Worm (Caenorhabditis elegans) whole organism, young adult: ENCODE data around the gene F57H12.6.

Source experiments
- B0261.1 ChIP-seq: sonication (generic microtip); optimal IDR thresholded peaks from 2 replicates; lab custom pipeline; 2016; ENCODE audit warnings: mild to moderate bottlenecking, missing genetic modification characterization, moderate library complexity, missing compliant biosample characterization
- C17E4.6 ChIP-seq: fragments of 200-800 bp; sonication (Bioruptor generic); IDR thresholded peaks from 2 replicates; pipeline ENCODE4 v1.3.6; 2022; ENCODE audit warnings: missing genetic modification reagents, missing genetic modification characterization, missing compliant biosample characterization
- D2030.7 ChIP-seq: fragments of 200-800 bp; sonication (Bioruptor generic); IDR thresholded peaks from 2 replicates; pipeline ENCODE4 v1.3.6; 2022; ENCODE audit warnings: missing genetic modification reagents, missing genetic modification characterization, missing compliant biosample characterization
- F33H1.4 ChIP-seq: fragments of 200-800 bp; sonication (Bioruptor generic); IDR thresholded peaks from 2 replicates; pipeline ENCODE4 v1.3.6; 2022; ENCODE audit warnings: missing genetic modification reagents, missing genetic modification characterization, missing compliant biosample characterization
- F37B4.10 ChIP-seq: fragments of 200-800 bp; sonication (Bioruptor generic); IDR thresholded peaks from 2 replicates; pipeline ENCODE4 v1.3.6; 2022; ENCODE audit warnings: missing genetic modification characterization, missing compliant biosample characterization
- F55B11.4 ChIP-seq: sonication (generic microtip); optimal IDR thresholded peaks from 2 replicates; lab custom pipeline; 2016; ENCODE audit warnings: missing compliant biosample characterization, missing genetic modification characterization, borderline replicate concordance; ENCODE audit not compliant: insufficient read depth
- F57A8.1 ChIP-seq: fragments of 200-800 bp; sonication (Bioruptor generic); optimal IDR thresholded peaks from 2 replicates; lab custom pipeline; 2018; ENCODE audit warnings: mild to moderate bottlenecking, missing genetic modification characterization, moderate library complexity, missing compliant biosample characterization
- T07F8.4 ChIP-seq: sonication (generic microtip); optimal IDR thresholded peaks from 2 replicates; lab custom pipeline; 2016; ENCODE audit warnings: mild to moderate bottlenecking, missing genetic modification characterization, moderate library complexity, missing compliant biosample characterization
- Y56A3A.18 ChIP-seq: fragments of 200-800 bp; sonication (Bioruptor generic); IDR thresholded peaks from 2 replicates; pipeline ENCODE4 v1.3.6; 2022; ENCODE audit warnings: missing genetic modification reagents, missing genetic modification characterization, missing compliant biosample characterization
- Y95B8A.8 ChIP-seq: fragments of 200-800 bp; sonication (Bioruptor generic); IDR thresholded peaks from 2 replicates; pipeline ENCODE4 v1.3.6; 2022; ENCODE audit warnings: missing genetic modification reagents, missing genetic modification characterization, missing compliant biosample characterization
- athp-1 ChIP-seq: sonication (generic microtip); optimal IDR thresholded peaks from 2 replicates; lab custom pipeline; 2017; ENCODE audit warnings: mild to moderate bottlenecking, missing genetic modification characterization, missing compliant biosample characterization
- attf-3 ChIP-seq: fragments of 200-800 bp; sonication (Bioruptor generic); conservative IDR thresholded peaks from 2 replicates; pipeline ENCODE4 v1.3.6; 2022; ENCODE audit warnings: missing genetic modification reagents, missing genetic modification characterization, missing compliant biosample characterization
- ceh-27 ChIP-seq: fragments of 200-800 bp; sonication (Bioruptor generic); optimal IDR thresholded peaks from 2 replicates; lab custom pipeline; 2018; ENCODE audit warnings: mild to moderate bottlenecking, missing genetic modification characterization, moderate library complexity, missing compliant biosample characterization
- ceh-58 ChIP-seq: fragments of 200-800 bp; sonication (Bioruptor generic); IDR thresholded peaks from 2 replicates; pipeline ENCODE4 v1.3.6; 2022; ENCODE audit warnings: missing genetic modification characterization, missing compliant biosample characterization
- die-1 ChIP-seq: sonication (generic microtip); optimal IDR thresholded peaks from 2 replicates; lab custom pipeline; 2016; ENCODE audit warnings: missing genotype, mild to moderate bottlenecking, missing genetic modification characterization, missing compliant biosample characterization
- dox-1 ChIP-seq: fragments of 200-800 bp; sonication (Bioruptor generic); IDR thresholded peaks from 2 replicates; pipeline ENCODE4 v1.3.6; 2022; ENCODE audit warnings: missing genetic modification reagents, missing genetic modification characterization, missing compliant biosample characterization
- dpff-1 ChIP-seq: sonication (generic microtip); optimal IDR thresholded peaks from 2 replicates; lab custom pipeline; 2017; ENCODE audit warnings: mild to moderate bottlenecking, missing genetic modification characterization, missing compliant biosample characterization
- efl-1 ChIP-seq: fragments of 150-350 bp; optimal IDR thresholded peaks from 2 replicates; lab custom pipeline; 2014; ENCODE audit warnings: missing biosample characterization, missing genetic modification reagents, missing genetic modification characterization
- ekl-4 ChIP-seq: fragments of 200-800 bp; sonication (Bioruptor generic); IDR thresholded peaks from 2 replicates; pipeline ENCODE4 v1.3.6; 2022; ENCODE audit warnings: missing genetic modification reagents, missing genetic modification characterization, missing compliant biosample characterization
- ets-4 ChIP-seq: fragments of 200-800 bp; sonication (Bioruptor generic); optimal IDR thresholded peaks from 2 replicates; lab custom pipeline; 2018; ENCODE audit warnings: mild to moderate bottlenecking, missing genetic modification characterization, missing compliant biosample characterization
- gei-17 ChIP-seq: fragments of 200-800 bp; sonication (Bioruptor generic); optimal IDR thresholded peaks from 2 replicates; lab custom pipeline; 2018; ENCODE audit warnings: mild to moderate bottlenecking, missing genetic modification characterization, missing compliant biosample characterization
- lag-1 ChIP-seq: fragments of 200-800 bp; sonication (Bioruptor generic); IDR thresholded peaks from 2 replicates; pipeline ENCODE4 v1.3.6; 2022; ENCODE audit warnings: missing genetic modification reagents, missing genetic modification characterization, missing compliant biosample characterization
- let-607 ChIP-seq, 2 experiments: fragments of 200-800 bp in 1 of 2; sonication (Bioruptor generic) in 1 of 2; sonication (generic microtip) in 1 of 2; optimal IDR thresholded peaks; 2 replicates each; lab custom pipeline; 2016 to 2018; ENCODE audit warnings: mild to moderate bottlenecking in 2 of 2, missing compliant biosample characterization in 2 of 2, missing genetic modification characterization in 2 of 2, moderate library complexity in 2 of 2, missing genotype in 1 of 2
- lin-54 ChIP-seq: fragments of 200-800 bp; sonication (Bioruptor generic); optimal IDR thresholded peaks from 2 replicates; lab custom pipeline; 2018; ENCODE audit warnings: mild to moderate bottlenecking, missing genetic modification characterization, missing compliant biosample characterization
- mcd-1 ChIP-seq: fragments of 200-800 bp; sonication (Bioruptor generic); IDR thresholded peaks from 2 replicates; pipeline ENCODE4 v1.3.6; 2022; ENCODE audit warnings: missing genetic modification reagents, missing genetic modification characterization, missing compliant biosample characterization
- nfya-2 ChIP-seq: fragments of 200-800 bp; sonication (Bioruptor generic); IDR thresholded peaks from 2 replicates; pipeline ENCODE4 v1.3.6; 2022; ENCODE audit warnings: missing genetic modification reagents, missing genetic modification characterization, missing compliant biosample characterization
- nhr-80 ChIP-seq: sonication (generic microtip); optimal IDR thresholded peaks from 2 replicates; lab custom pipeline; 2016; ENCODE audit warnings: missing genetic modification characterization, missing compliant biosample characterization
- pbrm-1 ChIP-seq: fragments of 200-800 bp; sonication (Bioruptor generic); IDR thresholded peaks from 2 replicates; pipeline ENCODE4 v1.3.6; 2022; ENCODE audit warnings: missing genetic modification reagents, missing genetic modification characterization, missing compliant biosample characterization
- rec-8 ChIP-seq, 2 experiments: sonication (generic microtip); optimal IDR thresholded peaks; 2 replicates each; lab custom pipeline; 2016; ENCODE audit warnings: mild to moderate bottlenecking in 2 of 2, missing genetic modification characterization in 2 of 2, missing genetic modification reagents in 2 of 2, missing genotype in 2 of 2, missing biosample characterization in 1 of 2, missing compliant biosample characterization in 1 of 2, moderate library complexity in 1 of 2
- sdz-38 ChIP-seq: sonication (generic microtip); optimal IDR thresholded peaks from 2 replicates; lab custom pipeline; 2016; ENCODE audit warnings: missing genotype, missing genetic modification characterization, missing compliant biosample characterization
- sea-2 ChIP-seq: fragments of 200-800 bp; sonication (Bioruptor generic); IDR thresholded peaks from 2 replicates; pipeline ENCODE4 v1.3.6; 2022; ENCODE audit warnings: missing genetic modification characterization, missing compliant biosample characterization
- snpc-4 ChIP-seq, 5 experiments: fragments of 150-350 bp in 1 of 5; sonication (generic microtip) in 4 of 5; optimal IDR thresholded peaks; 2 replicates each; lab custom pipeline; 2014 to 2018; ENCODE audit warnings: missing genetic modification characterization in 5 of 5, missing biosample characterization in 3 of 5, antibody characterized with exemption in 2 of 5, mild to moderate bottlenecking in 2 of 5, missing compliant biosample characterization in 2 of 5, missing genotype in 2 of 5, moderate library complexity in 2 of 5, missing genetic modification reagents in 1 of 5
- sptf-2 ChIP-seq: fragments of 200-800 bp; sonication (Bioruptor generic); optimal IDR thresholded peaks from 2 replicates; lab custom pipeline; 2018; ENCODE audit warnings: mild to moderate bottlenecking, missing genetic modification characterization, missing compliant biosample characterization
- tbp1 ChIP-seq: fragments of 200-800 bp; sonication (Bioruptor generic); optimal IDR thresholded peaks from 2 replicates; lab custom pipeline; 2018; ENCODE audit warnings: mild to moderate bottlenecking, missing genetic modification characterization, missing compliant biosample characterization
- tlf-1 ChIP-seq: fragments of 200-800 bp; sonication (Bioruptor generic); optimal IDR thresholded peaks from 2 replicates; lab custom pipeline; 2018; ENCODE audit warnings: mild to moderate bottlenecking, missing genetic modification characterization, missing compliant biosample characterization

Gene F57H12.6

DNA sequence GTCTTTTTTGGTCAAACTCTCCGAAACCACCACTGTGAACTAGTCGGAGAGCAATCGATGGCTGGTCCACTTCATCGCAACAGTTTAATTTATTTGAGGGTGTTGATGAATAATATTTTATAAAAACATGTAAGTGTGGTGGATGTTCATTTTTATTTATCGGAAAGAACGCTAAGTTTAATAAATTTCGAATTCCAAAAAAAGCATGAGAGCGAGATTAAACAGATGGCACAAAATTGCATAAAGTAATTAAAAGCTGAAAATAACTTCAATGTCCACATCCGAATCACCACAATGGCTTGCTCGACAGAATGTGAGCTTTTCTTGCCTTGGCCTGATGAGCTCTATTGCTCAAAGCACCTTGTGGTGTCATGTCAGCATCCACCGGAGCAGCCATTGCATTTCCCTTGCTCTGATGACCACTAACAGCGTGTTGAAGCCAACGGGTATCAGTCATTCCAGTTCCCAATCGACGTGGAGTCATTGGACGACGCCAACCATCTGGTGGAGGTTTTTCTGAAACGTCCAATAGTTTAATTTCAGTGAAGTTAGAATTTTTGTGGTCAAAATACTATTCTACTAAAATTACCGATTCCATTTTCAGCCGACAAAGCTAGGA, 7.7 kb upstream of the F57H12.6 start (continued):
- TF ChIP-seq die-1 (tag; lab: Kevin White, UChicago) (peak; percentile 17), gei-17 (GFP tag; lab: Kevin White, UChicago) (peak; percentile 11), Y56A3A.18 (GFP tag; lab: Robert Waterston, UW) (no peak), sdz-38 (tag; lab: Kevin White, UChicago) (no peak), tbp1 (GFP tag; lab: Kevin White, UChicago) (no peak), snpc-4 (GFP tag; optimal IDR thresholded peaks at IDR 0.05; lab: Kevin White, UChicago) (no peak), snpc-4 (tag; optimal IDR thresholded peaks at IDR 0.05; lab: Kevin White, UChicago) (peak in 1 of 4 experiments; percentile 35), nfya-2 (GFP tag; lab: Robert Waterston, UW) (0 out of 2 replicates have a peak, but pooled peaks have one; percentile 6), F57A8.1 (GFP tag; lab: Kevin White, UChicago) (no peak), efl-1 (GFP tag; lab: Kevin White, UChicago) (no peak), F55B11.4 (tag; lab: Kevin White, UChicago) (no peak), ekl-4 (GFP tag; lab: Robert Waterston, UW) (0 out of 2 replicates have a peak, but pooled peaks have one; percentile 30), F37B4.10 (GFP tag; lab: Robert Waterston, UW) (no peak), Y95B8A.8 (0 out of 2 replicates have a peak, but pooled peaks have one; percentile 46), ets-4 (GFP tag; lab: Kevin White, UChicago) (no peak), B0261.1 (no peak), T07F8.4 (tag; lab: Kevin White, UChicago) (no peak), C17E4.6 (GFP tag; lab: Robert Waterston, UW) (no peak), D2030.7 (GFP tag; lab: Robert Waterston, UW) (0 out of 2 replicates have a peak, but pooled peaks have one; percentile 28), dpff-1 (tag; lab: Kevin White, UChicago) (peak; percentile 7), lin-54 (GFP tag; lab: Kevin White, UChicago) (peak; percentile 24), sptf-2 (GFP tag; lab: Kevin White, UChicago) (no peak), tlf-1 (GFP tag; lab: Kevin White, UChicago) (peak; percentile 49), rec-8 (tag; optimal IDR thresholded peaks at IDR 0.05; lab: Kevin White, UChicago) (no peak), dox-1 (peak; percentile 30; the same call in 1 of the 2 replicates)

DNA sequence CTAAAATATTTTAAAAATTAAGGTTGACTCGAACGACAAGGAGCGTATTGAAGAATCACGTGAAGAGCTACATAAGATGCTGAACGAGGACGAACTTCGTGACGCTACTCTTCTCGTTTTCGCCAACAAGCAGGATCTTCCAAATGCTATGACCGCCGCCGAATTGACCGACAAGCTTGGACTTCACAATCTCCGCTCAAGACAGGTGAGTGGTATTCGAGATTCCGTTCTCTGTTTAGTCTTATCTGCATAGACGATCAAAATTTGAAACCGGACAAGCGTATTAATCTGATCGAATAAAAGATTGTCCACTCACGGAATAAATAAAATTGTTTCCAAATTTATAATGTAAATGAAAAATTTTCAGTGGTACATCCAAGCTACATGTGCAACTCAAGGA, 6.9 kb upstream of the F57H12.6 start:
- TF ChIP-seq lag-1, result no peak
- 0 out of 2 replicates have a peak, but pooled peaks have one; percentile 37 for TF ChIP-seq ceh-58 (GFP tag; lab: Robert Waterston, UW)
- no peak for TF ChIP-seq tlf-1 (GFP tag; lab: Kevin White, UChicago)
- no peak for TF ChIP-seq attf-3
- TF ChIP-seq sea-2 (GFP tag; lab: Robert Waterston, UW), result no peak

DNA sequence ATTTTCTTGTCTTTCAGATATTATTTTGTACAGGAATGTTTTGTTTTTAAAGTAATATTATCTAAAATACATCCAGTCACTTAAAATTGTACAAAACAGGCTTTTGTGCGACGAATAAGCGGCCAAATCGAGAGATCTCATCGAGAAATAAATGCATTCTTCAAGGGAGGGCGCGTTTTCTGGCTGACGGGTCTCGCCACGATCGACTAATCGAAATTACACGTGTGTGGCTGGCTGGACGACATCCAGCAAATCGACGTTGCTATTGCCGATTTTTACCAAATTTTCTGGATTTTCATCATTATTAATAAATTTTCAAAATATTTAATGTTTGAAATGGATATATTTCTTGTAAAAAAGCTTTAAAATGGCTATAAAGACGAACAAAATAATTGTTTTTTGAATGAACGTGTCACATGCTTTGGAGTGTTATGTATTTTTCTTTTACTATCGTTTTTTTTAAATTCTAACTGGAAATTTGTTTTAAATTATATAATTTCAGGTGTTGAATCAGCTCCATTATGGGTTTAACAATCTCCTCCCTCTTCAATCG, 6.0 kb upstream of the F57H12.6 start, which contains the start of gene arf-5:
TSS of gene arf-5 (plus strand) at position 503 of the 553 bp plus-strand sequence.
- no peak for TF ChIP-seq athp-1 (tag; lab: Kevin White, UChicago)
- peak; percentile 2 for TF ChIP-seq nhr-80 (tag; lab: Kevin White, UChicago)
- TF ChIP-seq efl-1 (GFP tag; lab: Kevin White, UChicago), result peak; percentile 11
- TF ChIP-seq F33H1.4 (GFP tag; lab: Robert Waterston, UW), result peak; percentile 73
- no peak for TF ChIP-seq mcd-1 (GFP tag; lab: Robert Waterston, UW)
- TF ChIP-seq let-607 (tag; optimal IDR thresholded peaks at IDR 0.05; lab: Kevin White, UChicago), result peak; percentile 70 to 88
- no peak for TF ChIP-seq pbrm-1 (GFP tag; lab: Robert Waterston, UW)
- TF ChIP-seq ceh-27 (GFP tag; lab: Kevin White, UChicago), result peak; percentile 13
